Worm (Caenorhabditis elegans) whole organism, mixed stage, embryonic: ENCODE results near the gene Y57G11C.33.

Source experiments
- ceh-39 ChIP-seq: fragments of 150-350 bp; optimal IDR thresholded peaks from 2 replicates; lab custom pipeline; 2014; ENCODE audit warnings: missing biosample characterization, missing genetic modification characterization
- ces-1 ChIP-seq: fragments of 150-350 bp; optimal IDR thresholded peaks from 2 replicates; lab custom pipeline; 2014; ENCODE audit warnings: missing biosample characterization, missing genetic modification reagents, missing genetic modification characterization
- elt-3 ChIP-seq: fragments of 150-350 bp; optimal IDR thresholded peaks from 2 replicates; lab custom pipeline; 2014; ENCODE audit warnings: missing biosample characterization, missing genetic modification characterization
- lin-13 ChIP-seq: fragments of 150-350 bp; optimal IDR thresholded peaks from 2 replicates; lab custom pipeline; 2014; ENCODE audit warnings: missing biosample characterization, missing genetic modification characterization
- lsy-2 ChIP-seq: fragments of 150-350 bp; optimal IDR thresholded peaks from 2 replicates; lab custom pipeline; 2014; ENCODE audit warnings: missing biosample characterization, missing genetic modification characterization
- mls-2 ChIP-seq: sonication (generic microtip); optimal IDR thresholded peaks from 2 replicates; lab custom pipeline; 2016; ENCODE audit warnings: mild to moderate bottlenecking, missing genetic modification characterization, moderate library complexity, missing compliant biosample characterization
- nhr-2 ChIP-seq: fragments of 150-350 bp; optimal IDR thresholded peaks from 2 replicates; lab custom pipeline; 2014; ENCODE audit warnings: missing biosample characterization, missing genetic modification characterization
- nhr-237 ChIP-seq: fragments of 150-350 bp; optimal IDR thresholded peaks from 2 replicates; lab custom pipeline; 2014; ENCODE audit warnings: missing biosample characterization, missing genetic modification characterization
- pha-4 ChIP-seq: fragments of 150-350 bp; optimal IDR thresholded peaks from 2 replicates; lab custom pipeline; 2018; ENCODE audit warnings: missing biosample characterization, missing genetic modification reagents, missing genetic modification characterization
- snpc-4 ChIP-seq: fragments of 150-350 bp; optimal IDR thresholded peaks from 2 replicates; lab custom pipeline; 2014; ENCODE audit warnings: missing biosample characterization, missing genetic modification characterization
- ztf-11 ChIP-seq: fragments of 150-350 bp; optimal IDR thresholded peaks from 2 replicates; lab custom pipeline; 2014; ENCODE audit warnings: missing biosample characterization, missing genetic modification characterization

- TF ChIP-seq ztf-11 (tag; lab: Kevin White, UChicago) (no peak), pha-4 (tag; lab: Kevin White, UChicago) (no peak), lin-13 (tag; lab: Kevin White, UChicago) (no peak), nhr-237 (tag; lab: Kevin White, UChicago) (no peak), ceh-39 (no peak), mls-2 (tag; lab: Kevin White, UChicago) (no peak), lsy-2 (tag; lab: Kevin White, UChicago) (no peak), snpc-4 (tag; lab: Kevin White, UChicago) (no peak), ces-1 (GFP tag; lab: Kevin White, UChicago) (no peak), nhr-2 (no peak), elt-3 (tag; lab: Kevin White, UChicago) (no peak)
Observed at ce11 chrIV:14706302-14706701, 49.4 kb downstream of the Y57G11C.33 start, which contains the start of gene Y57G11C.41.
